Worm (Caenorhabditis elegans): Measurements from ENCODE around the gene pgap-3.

The pgap-3 gene

DNA sequence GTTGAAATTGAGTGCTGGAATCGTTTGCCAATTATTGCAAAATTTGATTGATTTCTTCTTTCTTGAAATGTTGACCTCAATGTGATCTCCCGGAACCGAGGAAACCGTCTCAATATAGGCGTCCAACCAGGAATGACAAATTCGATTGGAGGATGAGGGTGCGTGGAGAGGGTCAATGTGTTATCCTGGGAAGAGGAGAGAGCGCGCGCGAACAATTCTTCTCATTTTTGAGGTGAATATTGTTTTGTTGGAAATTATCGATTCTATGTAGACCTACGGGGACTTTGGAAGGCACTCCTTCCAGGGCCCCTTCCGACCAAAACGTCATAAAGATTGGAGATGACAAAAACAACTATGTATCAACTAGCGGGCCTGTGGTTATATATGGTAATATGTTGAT lies 11.2 kb downstream of the pgap-3 start:
- no peak for TF ChIP-seq fos-1 (tag; optimal IDR thresholded peaks at IDR 0.05)
- TF ChIP-seq lin-39 (tag; optimal IDR thresholded peaks at IDR 0.05) = no peak
- TF ChIP-seq R02D3.7 (tag; optimal IDR thresholded peaks at IDR 0.05) = no peak
- TF ChIP-seq ceh-82 (tag; optimal IDR thresholded peaks at IDR 0.05) = no peak
- no peak for TF ChIP-seq egl-27 (tag; optimal IDR thresholded peaks at IDR 0.05)
- no peak for TF ChIP-seq ztf-4 (tag; optimal IDR thresholded peaks at IDR 0.05)
- TF ChIP-seq aly-2 (tag; optimal IDR thresholded peaks at IDR 0.05) = no peak
- no peak for TF ChIP-seq nhr-43 (tag; optimal IDR thresholded peaks at IDR 0.05; ENCODE audit: poor library complexity, severe bottlenecking)
- no peak for TF ChIP-seq ceh-28 (tag; optimal IDR thresholded peaks at IDR 0.05)
- TF ChIP-seq ama-1 (optimal IDR thresholded peaks at IDR 0.05) = no peak
- no peak for TF ChIP-seq nhr-28 (tag; optimal IDR thresholded peaks at IDR 0.05)
- no peak for TF ChIP-seq nhr-67 (tag; optimal IDR thresholded peaks at IDR 0.05)
- TF ChIP-seq nhr-23 (tag; optimal IDR thresholded peaks at IDR 0.05) = no peak
- no peak for TF ChIP-seq snpc-4 (tag; optimal IDR thresholded peaks at IDR 0.05)
- no peak for TF ChIP-seq pha-4 (tag; optimal IDR thresholded peaks at IDR 0.05)
- TF ChIP-seq nfya-1 (tag; optimal IDR thresholded peaks at IDR 0.05; ENCODE audit: insufficient read depth) = no peak

DNA sequence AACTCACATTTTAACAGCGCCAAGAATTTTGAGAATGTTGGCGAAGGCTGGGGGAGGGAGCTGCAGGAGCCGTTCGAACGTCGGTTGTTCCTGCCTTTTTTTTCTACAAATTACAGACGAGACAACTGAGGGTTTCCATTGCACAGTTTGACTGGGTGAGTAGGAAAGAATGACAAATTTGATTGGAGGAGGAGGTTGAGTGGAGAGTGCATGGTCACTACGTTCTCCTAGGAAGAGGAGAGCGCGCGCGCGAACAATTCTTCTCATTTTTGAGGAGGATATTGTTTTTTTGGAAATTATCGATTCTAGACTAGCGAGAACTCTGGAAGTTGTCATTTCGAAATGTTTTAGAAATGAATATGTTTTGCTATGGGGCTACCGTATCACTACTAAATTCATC lies 13.0 kb downstream of the pgap-3 start, which contains the start of gene dhs-17:
Gene dhs-17, minus strand, starts transcription at position 101 of the 400 bp plus-strand sequence.
- TF ChIP-seq daf-12 (tag; optimal IDR thresholded peaks at IDR 0.05) = no peak
- TF ChIP-seq ZK546.5 (tag; optimal IDR thresholded peaks at IDR 0.05) = no peak

DNA sequence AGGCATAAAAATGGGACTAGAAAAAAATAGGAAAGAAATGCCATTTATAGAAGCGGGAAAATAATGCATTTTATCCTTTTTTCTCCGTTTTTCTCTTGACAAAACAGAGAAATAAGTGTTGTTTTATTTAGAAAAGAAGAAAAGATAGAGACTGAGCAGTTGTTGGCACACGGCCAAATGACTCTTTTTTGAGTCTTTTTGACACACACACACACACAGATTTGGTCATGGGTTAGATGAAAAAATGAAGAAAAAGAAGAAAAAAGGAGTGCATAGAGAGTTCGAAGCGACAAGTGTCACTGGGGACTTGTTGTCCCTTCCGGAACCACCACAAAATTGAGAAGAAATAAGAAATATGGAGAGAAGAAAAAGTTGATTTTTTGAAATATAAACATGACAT lies 14.2 kb downstream of the pgap-3 start:
- TF ChIP-seq egl-27 (tag; optimal IDR thresholded peaks at IDR 0.05) (no peak), lsy-12 (tag; optimal IDR thresholded peaks at IDR 0.05) (no peak), hmg-11 (tag; optimal IDR thresholded peaks at IDR 0.05) (peak; percentile 22), lin-39 (tag; optimal IDR thresholded peaks at IDR 0.05) (peak; percentile 72), nhr-43 (tag; optimal IDR thresholded peaks at IDR 0.05; ENCODE audit: poor library complexity, severe bottlenecking) (no peak), ceh-16 (tag; optimal IDR thresholded peaks at IDR 0.05) (no peak), nhr-76 (tag; optimal IDR thresholded peaks at IDR 0.05) (no peak), jun-1 (tag; optimal IDR thresholded peaks at IDR 0.05) (no peak), elt-2 (tag; optimal IDR thresholded peaks at IDR 0.05) (no peak), R02D3.7 (tag; optimal IDR thresholded peaks at IDR 0.05) (no peak), nhr-12 (tag; optimal IDR thresholded peaks at IDR 0.05) (no peak), aly-2 (tag; optimal IDR thresholded peaks at IDR 0.05) (no peak), nhr-28 (tag; optimal IDR thresholded peaks at IDR 0.05) (no peak), fos-1 (tag; optimal IDR thresholded peaks at IDR 0.05) (no peak), elt-1 (tag; optimal IDR thresholded peaks at IDR 0.05) (no peak), elt-3 (tag; optimal IDR thresholded peaks at IDR 0.05) (no peak), unc-62 (GFP tag; optimal IDR thresholded peaks at IDR 0.05) (peak; percentile 13), nhr-77 (tag; optimal IDR thresholded peaks at IDR 0.05) (no peak), ceh-82 (tag; optimal IDR thresholded peaks at IDR 0.05) (no peak), ZK546.5 (tag; optimal IDR thresholded peaks at IDR 0.05) (no peak), lin-15B (tag; optimal IDR thresholded peaks at IDR 0.05) (no peak), pha-4 (tag; optimal IDR thresholded peaks at IDR 0.05) (no peak), ceh-9 (tag; optimal IDR thresholded peaks at IDR 0.05) (no peak), fkh-2 (tag; optimal IDR thresholded peaks at IDR 0.05) (no peak), skn-1 (tag; optimal IDR thresholded peaks at IDR 0.05) (no peak), ztf-4 (tag; optimal IDR thresholded peaks at IDR 0.05) (no peak), nhr-237 (tag; optimal IDR thresholded peaks at IDR 0.05) (no peak), nfya-1 (tag; optimal IDR thresholded peaks at IDR 0.05; ENCODE audit: insufficient read depth) (peak; percentile 33), nhr-25 (tag; optimal IDR thresholded peaks at IDR 0.05) (no peak)

DNA sequence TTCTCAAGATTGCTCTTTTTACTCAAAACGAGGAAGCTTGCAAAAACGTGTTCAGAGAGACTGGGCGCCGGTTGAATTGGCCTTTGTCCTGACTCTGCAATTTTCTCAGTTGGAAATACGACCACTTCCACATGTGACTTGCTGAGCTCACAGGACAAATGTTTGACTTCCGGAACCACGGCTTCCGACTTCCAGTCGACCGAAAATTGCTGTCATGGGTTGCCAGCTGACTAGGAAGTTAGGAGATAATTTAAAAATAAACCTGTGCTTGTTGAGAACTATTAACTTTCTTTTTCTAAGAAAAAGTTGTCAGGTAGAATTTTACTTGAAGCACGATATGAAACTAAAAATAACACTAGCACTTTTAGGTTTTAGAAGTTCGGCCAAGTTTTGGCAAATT lies 16.1 kb downstream of the pgap-3 start:
- no peak for TF ChIP-seq snpc-4 (tag; optimal IDR thresholded peaks at IDR 0.05)
- TF ChIP-seq elt-3 (tag; optimal IDR thresholded peaks at IDR 0.05) = no peak
- TF ChIP-seq tbx-2 (tag; optimal IDR thresholded peaks at IDR 0.05) = peak; percentile 52
- no peak for TF ChIP-seq lin-39 (tag; optimal IDR thresholded peaks at IDR 0.05)
- no peak for TF ChIP-seq nhr-43 (tag; optimal IDR thresholded peaks at IDR 0.05; ENCODE audit: poor library complexity, severe bottlenecking)
- TF ChIP-seq ztf-11 (tag; optimal IDR thresholded peaks at IDR 0.05) = no peak
- TF ChIP-seq aly-2 (tag; optimal IDR thresholded peaks at IDR 0.05) = no peak
- no peak for TF ChIP-seq nhr-67 (tag; optimal IDR thresholded peaks at IDR 0.05)

Data from whole organism, L3 larva.